Worm (Caenorhabditis elegans): ENCODE measurements around the gene clec-117.

Gene clec-117

DNA sequence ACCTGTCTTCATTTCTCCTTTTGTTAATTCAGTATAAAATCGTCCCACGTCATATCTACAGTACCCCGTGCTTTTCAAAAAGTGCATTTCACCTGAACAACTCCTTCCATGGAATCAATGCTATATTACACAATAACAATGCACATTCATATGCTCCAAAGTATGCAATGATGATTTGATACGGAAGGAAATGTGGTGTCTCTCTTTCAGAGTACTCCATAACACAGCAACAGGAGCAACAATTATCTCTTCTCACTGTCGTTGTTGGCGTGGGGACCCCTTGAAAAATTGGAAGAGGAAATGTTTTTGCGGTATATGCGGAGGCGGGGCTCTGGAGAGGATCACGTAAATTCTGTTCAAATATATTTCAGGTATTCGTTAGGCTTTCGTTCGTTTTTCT, 39.3 kb downstream of the clec-117 start, which contains the start of gene cat-2:
Gene cat-2 (plus strand): TSS at position 301 of the 400 bp plus-strand sequence.
- TF ChIP-seq nhr-28 (tag; optimal IDR thresholded peaks at IDR 0.05) (no peak), saeg-2 (GFP tag; IDR thresholded peaks at IDR 0.05) (no peak), ceh-62 (tag; optimal IDR thresholded peaks at IDR 0.05) (no peak), lsy-2 (tag; optimal IDR thresholded peaks at IDR 0.05) (no peak), ceh-32 (tag; optimal IDR thresholded peaks at IDR 0.05; ENCODE audit: poor library complexity) (no peak), ctbp-1 (GFP tag; IDR thresholded peaks at IDR 0.05) (no peak), lin-15B (tag; optimal IDR thresholded peaks at IDR 0.05) (no peak), ces-1 (GFP tag; optimal IDR thresholded peaks at IDR 0.05) (no peak), mxl-3 (GFP tag; optimal IDR thresholded peaks at IDR 0.05) (no peak)

DNA sequence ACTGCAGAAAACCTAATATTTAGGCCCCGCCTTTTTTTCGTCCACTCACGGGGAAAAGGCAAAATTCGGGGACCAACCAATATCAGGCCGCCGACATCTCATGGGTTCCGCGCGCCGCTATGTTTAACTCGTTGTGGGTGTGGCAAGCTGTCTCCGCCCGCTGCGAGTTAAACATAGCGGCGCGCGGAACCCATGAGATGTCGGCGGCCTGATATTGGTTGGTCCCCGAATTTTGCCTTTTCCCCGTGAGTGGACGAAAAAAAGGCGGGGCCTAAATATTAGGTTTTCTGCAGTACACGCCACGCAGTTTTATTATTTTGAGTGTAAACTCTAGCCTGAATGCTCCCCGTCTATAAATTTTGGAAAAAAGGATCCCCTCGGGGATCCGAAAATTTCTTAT, 41.1 kb downstream of the clec-117 start:
- peak; percentile 75 for TF ChIP-seq aha-1 (tag)

DNA sequence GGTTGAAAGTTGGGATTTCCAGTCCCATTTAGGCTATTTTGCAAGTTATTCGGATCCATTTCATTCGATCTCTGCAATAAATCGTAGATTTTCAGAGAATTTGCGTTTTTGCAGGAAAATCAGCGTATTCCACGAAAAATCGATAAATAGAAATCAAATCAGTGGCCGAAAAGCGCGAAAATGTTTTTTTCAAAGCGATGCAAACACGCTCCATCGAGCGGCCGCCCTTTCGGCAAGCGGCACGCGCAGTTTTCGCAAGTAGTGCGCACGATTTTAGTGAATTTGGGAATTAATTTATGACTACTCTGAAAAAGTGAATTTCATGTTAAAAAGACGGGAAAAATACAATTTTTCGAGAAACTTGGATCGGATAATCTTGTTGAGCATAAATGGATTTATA, 41.7 kb downstream of the clec-117 start:
- TF ChIP-seq set-16 (GFP tag; IDR thresholded peaks at IDR 0.05) (peak; percentile 29; the same call in 1 of the 2 replicates), skn-1 (tag; optimal IDR thresholded peaks at IDR 0.05) (peak; percentile 32), ceh-28 (tag; optimal IDR thresholded peaks at IDR 0.05) (peak; percentile 78), ceh-20 (GFP tag; IDR thresholded peaks at IDR 0.05) (peak; percentile 89), nhr-6 (tag; optimal IDR thresholded peaks at IDR 0.05) (peak; percentile 97), Y105C5A.15 (GFP tag; IDR thresholded peaks at IDR 0.05) (no peak), pqm-1 (tag; optimal IDR thresholded peaks at IDR 0.05) (peak; percentile 74), zip-2 (tag; optimal IDR thresholded peaks at IDR 0.05) (peak; percentile 56), mdt-29 (GFP tag; IDR thresholded peaks at IDR 0.05) (peak; percentile 46; the same call in 1 of the 2 replicates), dve-1 (tag; optimal IDR thresholded peaks at IDR 0.05; ENCODE audit: insufficient read depth) (peak; percentile 98), ZK337.2 (GFP tag; IDR thresholded peaks at IDR 0.05) (no peak), zip-11 (GFP tag; IDR thresholded peaks at IDR 0.05) (no peak), pha-4 (GFP tag; IDR thresholded peaks at IDR 0.05) (peak; percentile 77), pha-4 (tag; optimal IDR thresholded peaks at IDR 0.05) (no peak), lin-1 (GFP tag; IDR thresholded peaks at IDR 0.05) (0 out of 2 replicates have a peak, but pooled peaks have one; percentile 41), dmd-8 (GFP tag; IDR thresholded peaks at IDR 0.05) (0 out of 2 replicates have a peak, but pooled peaks have one; percentile 16), aha-1 (tag) (peak; percentile 99), hmg-1.1 (GFP tag; IDR thresholded peaks at IDR 0.05) (peak; percentile 92), madf-5 (GFP tag; IDR thresholded peaks at IDR 0.05) (no peak), ztf-11 (tag; optimal IDR thresholded peaks at IDR 0.05) (no peak), nhr-76 (tag; optimal IDR thresholded peaks at IDR 0.05) (no peak), php-3 (GFP tag; IDR thresholded peaks at IDR 0.05) (peak; percentile 77), F26F4.8 (GFP tag; conservative IDR thresholded peaks at IDR 0.05) (no peak), mxl-2 (GFP tag; conservative IDR thresholded peaks at IDR 0.05) (0 out of 2 replicates have a peak, but pooled peaks have one; percentile 54), F10B5.3 (tag; optimal IDR thresholded peaks at IDR 0.05) (peak; percentile 72), nhr-77 (tag; optimal IDR thresholded peaks at IDR 0.05) (peak; percentile 94), dmd-9 (GFP tag; IDR thresholded peaks at IDR 0.05) (peak; percentile 87; the same call in 1 of the 2 replicates), lir-3 (tag; optimal IDR thresholded peaks at IDR 0.05) (peak; percentile 0), mxl-3 (GFP tag; optimal IDR thresholded peaks at IDR 0.05) (peak; percentile 82), ceh-62 (tag; optimal IDR thresholded peaks at IDR 0.05) (no peak), aly-2 (tag; optimal IDR thresholded peaks at IDR 0.05) (no peak), lin-13 (GFP tag; optimal IDR thresholded peaks at IDR 0.05) (peak; percentile 96), mdl-1 (tag; optimal IDR thresholded peaks at IDR 0.05) (peak; percentile 28 to 77), ceh-44 (GFP tag; IDR thresholded peaks at IDR 0.05) (peak; percentile 86), zag-1 (tag; optimal IDR thresholded peaks at IDR 0.05) (peak; percentile 50), F37D6.2 (tag; optimal IDR thresholded peaks at IDR 0.05) (peak; percentile 84), ama-1 (optimal IDR thresholded peaks at IDR 0.05) (no peak), F44E2.7 (GFP tag; IDR thresholded peaks at IDR 0.05) (peak; percentile 88; the same call in 1 of the 2 replicates), vab-7 (GFP tag; IDR thresholded peaks at IDR 0.05) (peak; percentile 84), nhr-102 (tag; optimal IDR thresholded peaks at IDR 0.05) (peak; percentile 91), duxl-1 (tag; optimal IDR thresholded peaks at IDR 0.05; ENCODE audit: poor library complexity) (peak; percentile 94), fos-1 (tag; optimal IDR thresholded peaks at IDR 0.05) (no peak)

All from whole organism, L4 larva.